Worm (Caenorhabditis elegans) whole organism, L1 larva: ENCODE results near the gene pifk-1.
A peak's percentile ranks its signal among the peaks of the same experiment; 100 is the strongest.

ENCODE experiments used
- C04F5.9 ChIP-seq: sonication (generic microtip); optimal IDR thresholded peaks from 2 replicates; lab custom pipeline; 2016; ENCODE audit warnings: missing genetic modification characterization, missing compliant biosample characterization
- C16A3.4 ChIP-seq: fragments of 150-350 bp; optimal IDR thresholded peaks from 2 replicates; lab custom pipeline; 2014; ENCODE audit warnings: missing biosample characterization, missing genetic modification characterization
- F16B12.6 ChIP-seq: fragments of 150-350 bp; optimal IDR thresholded peaks from 2 replicates; lab custom pipeline; 2014; ENCODE audit warnings: missing biosample characterization, missing genetic modification characterization
- Y116A8C.19 ChIP-seq: sonication (generic microtip); optimal IDR thresholded peaks from 2 replicates; lab custom pipeline; 2016; ENCODE audit warnings: missing compliant biosample characterization, missing genetic modification characterization, borderline replicate concordance
- aha-1 ChIP-seq: fragments of 150-350 bp; optimal IDR thresholded peaks from 2 replicates; lab custom pipeline; 2014; ENCODE audit warnings: missing biosample characterization, missing genetic modification characterization
- aly-2 ChIP-seq: fragments of 150-350 bp; optimal IDR thresholded peaks from 2 replicates; lab custom pipeline; 2014; ENCODE audit warnings: missing biosample characterization, missing genetic modification characterization
- blmp-1 ChIP-seq: fragments of 150-350 bp; optimal IDR thresholded peaks from 2 replicates; lab custom pipeline; 2014; ENCODE audit warnings: missing biosample characterization, missing genetic modification characterization
- ceh-63 ChIP-seq: fragments of 200-800 bp; sonication (Bioruptor generic); optimal IDR thresholded peaks from 2 replicates; lab custom pipeline; 2018; ENCODE audit warnings: mild to moderate bottlenecking, missing genetic modification characterization, missing compliant biosample characterization
- ceh-8 ChIP-seq: fragments of 200-800 bp; sonication (Bioruptor generic); optimal IDR thresholded peaks from 2 replicates; lab custom pipeline; 2018; ENCODE audit warnings: mild to moderate bottlenecking, missing genetic modification characterization, moderate library complexity, missing compliant biosample characterization
- ceh-82 ChIP-seq, 3 experiments: fragments of 150-350 bp in 1 of 3; sonication (generic microtip) in 2 of 3; optimal IDR thresholded peaks; 2 replicates each; lab custom pipeline; 2014 to 2017; ENCODE audit warnings: missing biosample characterization in 3 of 3, missing genetic modification characterization in 3 of 3
- dpl-1 ChIP-seq, 3 experiments: fragments of 150-350 bp in 2 of 3; sonication (generic microtip) in 1 of 3; optimal IDR thresholded peaks; 2 replicates each; lab custom pipeline; 2014 to 2017; ENCODE audit warnings: missing biosample characterization in 3 of 3, missing genetic modification characterization in 3 of 3, missing genetic modification reagents in 3 of 3
- dsc-1 ChIP-seq: sonication (generic microtip); optimal IDR thresholded peaks from 2 replicates; lab custom pipeline; 2016; ENCODE audit warnings: mild to moderate bottlenecking, missing genetic modification characterization, missing compliant biosample characterization
- efl-1 ChIP-seq, 4 experiments: fragments of 150-350 bp; optimal IDR thresholded peaks in 3 of 4; peaks in 1 of 4; 1 replicate in 1 of 4; 2 replicates in 3 of 4; lab custom pipeline; 2014; ENCODE audit warnings: missing biosample characterization in 2 of 4, missing genetic modification characterization in 2 of 4, missing genetic modification reagents in 2 of 4
- efl-3 ChIP-seq: fragments of 200-800 bp; sonication (Bioruptor generic); optimal IDR thresholded peaks from 2 replicates; lab custom pipeline; 2018; ENCODE audit warnings: mild to moderate bottlenecking, missing genetic modification characterization, missing compliant biosample characterization
- egl-13 ChIP-seq: sonication (generic microtip); optimal IDR thresholded peaks from 2 replicates; lab custom pipeline; 2016; ENCODE audit warnings: missing genotype, missing genetic modification reagents, missing genetic modification characterization, missing compliant biosample characterization
- egl-27 ChIP-seq, 2 experiments: fragments of 150-350 bp in 1 of 2; sonication (generic microtip); optimal IDR thresholded peaks; 3 replicates each; lab custom pipeline; 2017 to 2018; ENCODE audit warnings: missing biosample characterization in 2 of 2, missing genetic modification characterization in 2 of 2, missing genetic modification reagents in 2 of 2
- elt-2 ChIP-seq: sonication (generic microtip); optimal IDR thresholded peaks from 2 replicates; lab custom pipeline; 2016; ENCODE audit warnings: missing genetic modification characterization, mild to moderate bottlenecking, inconsistent platforms, missing compliant biosample characterization, missing genetic modification reagents
- elt-3 ChIP-seq, 6 experiments: fragments of 150-350 bp in 1 of 6; sonication (generic microtip); optimal IDR thresholded peaks; 2 replicates each; lab custom pipeline; 2017 to 2018; ENCODE audit warnings: missing biosample characterization in 6 of 6, missing genetic modification characterization in 6 of 6, inconsistent platforms in 1 of 6
- ets-5 ChIP-seq: fragments of 200-800 bp; sonication (Bioruptor generic); IDR thresholded peaks from 2 replicates; pipeline ENCODE4 v1.3.6; 2022; ENCODE audit warnings: missing genetic modification characterization, missing compliant biosample characterization
- fkh-10 ChIP-seq: sonication (generic microtip); optimal IDR thresholded peaks from 2 replicates; lab custom pipeline; 2017; ENCODE audit warnings: missing biosample characterization, missing genetic modification reagents, missing genetic modification characterization
- fkh-8 ChIP-seq: sonication (generic microtip); optimal IDR thresholded peaks from 2 replicates; lab custom pipeline; 2016; ENCODE audit warnings: mild to moderate bottlenecking, missing genetic modification characterization, missing compliant biosample characterization
- fos-1 ChIP-seq: fragments of 150-350 bp; optimal IDR thresholded peaks from 2 replicates; lab custom pipeline; 2014; ENCODE audit warnings: missing biosample characterization, missing genetic modification characterization
- grh-1 ChIP-seq: fragments of 200-800 bp; sonication (Bioruptor generic); IDR thresholded peaks from 2 replicates; pipeline ENCODE4 v1.3.6; 2022; ENCODE audit warnings: missing genetic modification reagents, missing genetic modification characterization, missing compliant biosample characterization
- hlh-17 ChIP-seq: fragments of 200-800 bp; sonication (Bioruptor generic); optimal IDR thresholded peaks from 2 replicates; lab custom pipeline; 2018; ENCODE audit warnings: missing genetic modification characterization, mild to moderate bottlenecking, missing compliant biosample characterization, moderate library complexity, borderline replicate concordance
- hpl-2 ChIP-seq: fragments of 150-350 bp; optimal IDR thresholded peaks from 2 replicates; lab custom pipeline; 2014; ENCODE audit warnings: missing biosample characterization, missing genetic modification reagents, missing genetic modification characterization
- isw-1 ChIP-seq: fragments of 200-800 bp; sonication (Bioruptor generic); IDR thresholded peaks from 2 replicates; pipeline ENCODE4 v1.3.6; 2022; ENCODE audit warnings: missing genetic modification characterization, missing compliant biosample characterization
- jun-1 ChIP-seq: fragments of 150-350 bp; optimal IDR thresholded peaks from 2 replicates; lab custom pipeline; 2014; ENCODE audit warnings: missing biosample characterization, missing genetic modification reagents, missing genetic modification characterization
- lin-14 ChIP-seq: fragments of 200-800 bp; sonication (Bioruptor generic); optimal IDR thresholded peaks from 2 replicates; lab custom pipeline; 2018; ENCODE audit warnings: mild to moderate bottlenecking, missing genetic modification characterization, moderate library complexity, missing compliant biosample characterization
- lin-15B ChIP-seq: fragments of 150-350 bp; sonication (generic microtip); optimal IDR thresholded peaks from 3 replicates; lab custom pipeline; 2014; ENCODE audit warnings: missing biosample characterization, missing genetic modification characterization
- mab-9 ChIP-seq: fragments of 200-800 bp; sonication (Bioruptor generic); IDR thresholded peaks from 2 replicates; pipeline ENCODE4 v1.3.6; 2022; ENCODE audit warnings: missing genetic modification reagents, missing genetic modification characterization, missing compliant biosample characterization
- mep-1 ChIP-seq: fragments of 150-350 bp; optimal IDR thresholded peaks from 2 replicates; lab custom pipeline; 2014; ENCODE audit warnings: missing biosample characterization, missing genetic modification characterization
- nhr-11 ChIP-seq: fragments of 150-350 bp; optimal IDR thresholded peaks from 2 replicates; lab custom pipeline; 2014; ENCODE audit warnings: missing biosample characterization, missing genetic modification characterization
- nhr-237 ChIP-seq: fragments of 150-350 bp; optimal IDR thresholded peaks from 2 replicates; lab custom pipeline; 2014; ENCODE audit warnings: missing biosample characterization, missing genetic modification characterization
- nhr-28 ChIP-seq: fragments of 150-350 bp; optimal IDR thresholded peaks from 2 replicates; lab custom pipeline; 2014; ENCODE audit warnings: missing biosample characterization, missing genetic modification characterization
- nhr-47 ChIP-seq: sonication (generic microtip); optimal IDR thresholded peaks from 2 replicates; lab custom pipeline; 2016; ENCODE audit warnings: mild to moderate bottlenecking, missing genetic modification characterization, moderate library complexity, missing compliant biosample characterization
- nhr-71 ChIP-seq: sonication (generic microtip); optimal IDR thresholded peaks from 2 replicates; lab custom pipeline; 2016; ENCODE audit warnings: mild to moderate bottlenecking, missing genetic modification characterization, moderate library complexity, missing compliant biosample characterization
- nhr-84 ChIP-seq: sonication (generic microtip); optimal IDR thresholded peaks from 2 replicates; lab custom pipeline; 2017; ENCODE audit warnings: missing biosample characterization, missing genetic modification characterization
- nhr-90 ChIP-seq: sonication (generic microtip); optimal IDR thresholded peaks from 2 replicates; lab custom pipeline; 2016; ENCODE audit warnings: mild to moderate bottlenecking, missing genetic modification characterization, missing compliant biosample characterization; ENCODE audit not compliant: poor library complexity
- pag-3 ChIP-seq: sonication (generic microtip); optimal IDR thresholded peaks from 2 replicates; lab custom pipeline; 2017; ENCODE audit warnings: missing genetic modification characterization, mild to moderate bottlenecking, missing compliant biosample characterization, antibody characterized with exemption, borderline replicate concordance; ENCODE audit not compliant: insufficient read depth
- pax-3 ChIP-seq: fragments of 200-800 bp; sonication (Bioruptor generic); optimal IDR thresholded peaks from 2 replicates; lab custom pipeline; 2018; ENCODE audit warnings: mild to moderate bottlenecking, missing genetic modification characterization, moderate library complexity, missing compliant biosample characterization
- pqm-1 ChIP-seq: sonication (generic microtip); optimal IDR thresholded peaks from 3 replicates; lab custom pipeline; 2017; ENCODE audit warnings: missing biosample characterization, missing genetic modification characterization
- rnt-1 ChIP-seq: sonication (generic microtip); optimal IDR thresholded peaks from 2 replicates; lab custom pipeline; 2016; ENCODE audit warnings: mild to moderate bottlenecking, missing genetic modification characterization, moderate library complexity, missing compliant biosample characterization
- sptf-1 ChIP-seq: fragments of 150-350 bp; optimal IDR thresholded peaks from 2 replicates; lab custom pipeline; 2014; ENCODE audit warnings: missing biosample characterization, missing genetic modification characterization
- swsn-7 ChIP-seq: sonication (generic microtip); optimal IDR thresholded peaks from 2 replicates; lab custom pipeline; 2016; ENCODE audit warnings: missing genetic modification characterization, missing compliant biosample characterization
- unc-130 ChIP-seq: fragments of 150-350 bp; optimal IDR thresholded peaks from 2 replicates; lab custom pipeline; 2017; ENCODE audit warnings: missing biosample characterization, missing genetic modification characterization, inconsistent platforms
- unc-86 ChIP-seq: sonication (generic microtip); optimal IDR thresholded peaks from 2 replicates; lab custom pipeline; 2016; ENCODE audit warnings: missing genetic modification characterization, missing compliant biosample characterization
- unc-98 ChIP-seq: fragments of 200-800 bp; sonication (Bioruptor generic); IDR thresholded peaks from 2 replicates; pipeline ENCODE4 v1.3.6; 2022; ENCODE audit warnings: missing genetic modification characterization, missing compliant biosample characterization
- vab-15 ChIP-seq: sonication (generic microtip); optimal IDR thresholded peaks from 2 replicates; lab custom pipeline; 2017; ENCODE audit warnings: missing genotype, mild to moderate bottlenecking, missing genetic modification characterization, missing compliant biosample characterization
- xbp-1 ChIP-seq: sonication (generic microtip); optimal IDR thresholded peaks from 2 replicates; lab custom pipeline; 2016; ENCODE audit warnings: missing genetic modification characterization, missing compliant biosample characterization
- zag-1 ChIP-seq: fragments of 150-350 bp; optimal IDR thresholded peaks from 2 replicates; lab custom pipeline; 2014; ENCODE audit warnings: missing biosample characterization, missing genetic modification characterization
- zip-4 ChIP-seq: fragments of 200-800 bp; sonication (Bioruptor generic); optimal IDR thresholded peaks from 2 replicates; lab custom pipeline; 2018; ENCODE audit warnings: mild to moderate bottlenecking, missing genetic modification characterization, moderate library complexity, missing compliant biosample characterization
- ztf-4 ChIP-seq: fragments of 150-350 bp; optimal IDR thresholded peaks from 2 replicates; lab custom pipeline; 2014; ENCODE audit warnings: missing biosample characterization, missing genetic modification characterization

Gene pifk-1

ce11 chrX:949466-949865 lies 25.2 kb upstream of the pifk-1 start (continued):
- TF ChIP-seq nhr-71 (tag; lab: Kevin White, UChicago) (peak; percentile 95), hlh-17 (GFP tag; lab: Kevin White, UChicago) (no peak), efl-3 (GFP tag; lab: Kevin White, UChicago) (no peak), nhr-11 (peak; percentile 71), C04F5.9 (tag; lab: Kevin White, UChicago) (no peak), efl-1 (optimal IDR thresholded peaks at IDR 0.05; lab: Kevin White, UChicago) (peak; percentile 72 to 79), efl-1 (GFP tag; optimal IDR thresholded peaks at IDR 0.05 in 1 of 2; lab: Kevin White, UChicago) (peak; percentile 57 to 94), ets-5 (GFP tag; lab: Robert Waterston, UW) (no peak), ztf-4 (tag; lab: Kevin White, UChicago) (peak; percentile 79), F16B12.6 (peak; percentile 97), ceh-82 (tag; optimal IDR thresholded peaks at IDR 0.05; lab: Kevin White, UChicago) (peak; percentile 85 to 96 (median 91)), unc-86 (tag; lab: Kevin White, UChicago) (peak; percentile 94), jun-1 (tag; lab: Kevin White, UChicago) (peak; percentile 83), fos-1 (tag; lab: Kevin White, UChicago) (peak; percentile 85), aha-1 (peak; percentile 23), unc-130 (tag; lab: Kevin White, UChicago) (peak; percentile 77), hpl-2 (GFP tag; lab: Kevin White, UChicago) (no peak), sptf-1 (tag; lab: Kevin White, UChicago) (no peak), mep-1 (tag; lab: Kevin White, UChicago) (peak; percentile 92), nhr-28 (tag; lab: Kevin White, UChicago) (no peak), swsn-7 (tag; lab: Kevin White, UChicago) (peak; percentile 95), lin-14 (GFP tag; lab: Kevin White, UChicago) (peak; percentile 99), xbp-1 (tag; lab: Kevin White, UChicago) (peak; percentile 89), aly-2 (tag; lab: Kevin White, UChicago) (peak; percentile 1), rnt-1 (tag; lab: Kevin White, UChicago) (peak; percentile 89), pag-3 (tag; lab: Kevin White, UChicago) (no peak), mab-9 (GFP tag; lab: Robert Waterston, UW) (peak; percentile 81), elt-2 (tag; lab: Kevin White, UChicago) (peak; percentile 25), pqm-1 (tag; lab: Kevin White, UChicago) (no peak), egl-13 (tag; lab: Kevin White, UChicago) (peak; percentile 85), dpl-1 (GFP tag; optimal IDR thresholded peaks at IDR 0.05; lab: Kevin White, UChicago) (peak; percentile 61 to 72 (median 62)), vab-15 (tag; lab: Kevin White, UChicago) (peak; percentile 31), nhr-84 (tag; lab: Kevin White, UChicago) (no peak), Y116A8C.19 (tag; lab: Kevin White, UChicago) (no peak), dsc-1 (tag; lab: Kevin White, UChicago) (peak; percentile 92), ceh-8 (GFP tag; lab: Kevin White, UChicago) (peak; percentile 86), unc-98 (GFP tag; lab: Robert Waterston, UW) (no peak), ceh-63 (GFP tag; lab: Kevin White, UChicago) (peak; percentile 26), isw-1 (GFP tag; lab: Robert Waterston, UW) (peak; percentile 75), egl-27 (tag; optimal IDR thresholded peaks at IDR 0.05; lab: Kevin White, UChicago) (peak; percentile 75 to 76), lin-15B (peak; percentile 14), blmp-1 (peak; percentile 74), C16A3.4 (peak; percentile 96), nhr-47 (tag; lab: Kevin White, UChicago) (peak; percentile 95), zip-4 (peak; percentile 61), grh-1 (GFP tag; lab: Robert Waterston, UW) (peak; percentile 68), elt-3 (tag; optimal IDR thresholded peaks at IDR 0.05; lab: Kevin White, UChicago) (peak in 3 of 6 experiments; percentile 34 to 70 (median 61)), zag-1 (tag; lab: Kevin White, UChicago) (peak; percentile 99), pax-3 (tag; lab: Kevin White, UChicago) (peak; percentile 64), nhr-90 (tag; lab: Kevin White, UChicago) (peak; percentile 85), fkh-8 (tag; lab: Kevin White, UChicago) (peak; percentile 95), fkh-10 (GFP tag; lab: Kevin White, UChicago) (peak; percentile 92), nhr-237 (tag; lab: Kevin White, UChicago) (peak; percentile 79)
